Worm (Caenorhabditis elegans) whole organism, L4 larva: ENCODE data around the gene Y43F8B.1.
A peak's percentile ranks its signal among the peaks of the same experiment; 100 is the strongest.

Experiments
- R02D3.7 ChIP-seq: fragments of 150-350 bp; sonication (generic microtip); optimal IDR thresholded peaks from 3 replicates; lab custom pipeline; 2014; ENCODE audit warnings: missing biosample characterization, missing genetic modification characterization
- Y5F2A.4 ChIP-seq: fragments of 200-800 bp; sonication (Bioruptor generic); optimal IDR thresholded peaks from 2 replicates; lab custom pipeline; 2018; ENCODE audit warnings: mild to moderate bottlenecking, missing genetic modification characterization, missing compliant biosample characterization
- Y75B8A.6 ChIP-seq: fragments of 200-800 bp; sonication (Bioruptor generic); IDR thresholded peaks from 2 replicates; pipeline ENCODE4 v1.3.6; 2022; ENCODE audit warnings: missing genetic modification reagents, missing genetic modification characterization, missing compliant biosample characterization
- ZK337.2 ChIP-seq: fragments of 200-800 bp; sonication (Bioruptor generic); IDR thresholded peaks from 2 replicates; pipeline ENCODE4 v1.3.6; 2022; ENCODE audit warnings: missing genetic modification reagents, missing genetic modification characterization, missing compliant biosample characterization
- aha-1 ChIP-seq: fragments of 150-350 bp; peaks from one replicate; lab custom pipeline; 2014; ENCODE audit warnings: missing biosample characterization, missing genetic modification characterization
- ama-1 ChIP-seq: fragments of 150-350 bp; optimal IDR thresholded peaks from 2 replicates; lab custom pipeline; 2014; ENCODE audit warnings: inconsistent platforms, mixed read lengths
- ceh-20 ChIP-seq: fragments of 200-800 bp; sonication (Bioruptor generic); IDR thresholded peaks from 2 replicates; pipeline ENCODE4 v1.3.6; 2022; ENCODE audit warnings: missing genetic modification reagents, missing genetic modification characterization, missing compliant biosample characterization
- ceh-28 ChIP-seq: fragments of 150-350 bp; optimal IDR thresholded peaks from 2 replicates; lab custom pipeline; 2014; ENCODE audit warnings: missing biosample characterization, missing genetic modification reagents, missing genetic modification characterization
- ces-1 ChIP-seq: fragments of 150-350 bp; sonication (generic microtip); optimal IDR thresholded peaks from 4 replicates; lab custom pipeline; 2014; ENCODE audit warnings: missing biosample characterization, missing genetic modification reagents, missing genetic modification characterization
- cey-2 ChIP-seq: sonication (generic microtip); optimal IDR thresholded peaks from 3 replicates; lab custom pipeline; 2017; ENCODE audit warnings: missing genetic modification characterization, mild to moderate bottlenecking, missing compliant biosample characterization, antibody characterized with exemption, borderline replicate concordance; ENCODE audit not compliant: insufficient read depth
- ctbp-1 ChIP-seq: fragments of 200-800 bp; sonication (Bioruptor generic); IDR thresholded peaks from 2 replicates; pipeline ENCODE4 v1.3.6; 2022; ENCODE audit warnings: missing genetic modification reagents, missing genetic modification characterization, missing compliant biosample characterization
- daf-8 ChIP-seq: fragments of 200-800 bp; sonication (Bioruptor generic); IDR thresholded peaks from 2 replicates; pipeline ENCODE4 v1.3.6; 2022; ENCODE audit warnings: missing genetic modification characterization, missing compliant biosample characterization
- dmd-8 ChIP-seq: fragments of 200-800 bp; sonication (Bioruptor generic); IDR thresholded peaks from 2 replicates; pipeline ENCODE4 v1.3.6; 2022; ENCODE audit warnings: missing genetic modification characterization, missing compliant biosample characterization
- dmd-9 ChIP-seq: fragments of 200-800 bp; sonication (Bioruptor generic); IDR thresholded peaks from 2 replicates; pipeline ENCODE4 v1.3.6; 2022; ENCODE audit warnings: missing genetic modification reagents, missing genetic modification characterization, missing compliant biosample characterization
- dve-1 ChIP-seq: sonication (generic microtip); optimal IDR thresholded peaks from 2 replicates; lab custom pipeline; 2017; ENCODE audit warnings: antibody characterized with exemption, mild to moderate bottlenecking, missing genetic modification characterization, missing compliant biosample characterization; ENCODE audit not compliant: insufficient read depth
- fkh-10 ChIP-seq: fragments of 150-350 bp; optimal IDR thresholded peaks from 2 replicates; lab custom pipeline; 2014; ENCODE audit warnings: missing biosample characterization, missing genetic modification reagents, missing genetic modification characterization
- hif-1 ChIP-seq, 2 experiments: sonication (generic microtip); optimal IDR thresholded peaks; 2 replicates each; lab custom pipeline; 2016 to 2017; ENCODE audit warnings: missing compliant biosample characterization in 2 of 2, missing genetic modification characterization in 2 of 2, missing genetic modification reagents in 2 of 2, missing genotype in 2 of 2, mild to moderate bottlenecking in 1 of 2
- hlh-11 ChIP-seq: fragments of 200-800 bp; sonication (Bioruptor generic); optimal IDR thresholded peaks from 2 replicates; lab custom pipeline; 2018; ENCODE audit warnings: mild to moderate bottlenecking, missing genetic modification characterization, missing compliant biosample characterization
- lin-15B ChIP-seq: fragments of 150-350 bp; sonication (generic microtip); optimal IDR thresholded peaks from 3 replicates; lab custom pipeline; 2014; ENCODE audit warnings: missing biosample characterization, missing genetic modification characterization
- lin-29 ChIP-seq: fragments of 200-800 bp; sonication (Bioruptor generic); IDR thresholded peaks from 2 replicates; pipeline ENCODE4 v1.3.6; 2022; ENCODE audit warnings: missing genetic modification reagents, missing genetic modification characterization, missing compliant biosample characterization
- madf-5 ChIP-seq, 2 experiments: fragments of 200-800 bp; sonication (Bioruptor generic); IDR thresholded peaks; 2 replicates each; pipeline ENCODE4 v1.3.6; 2022; ENCODE audit warnings: missing compliant biosample characterization in 2 of 2, missing genetic modification characterization in 2 of 2
- mdt-29 ChIP-seq: fragments of 200-800 bp; sonication (Bioruptor generic); IDR thresholded peaks from 2 replicates; pipeline ENCODE4 v1.3.6; 2022; ENCODE audit warnings: missing genetic modification reagents, missing genetic modification characterization, missing compliant biosample characterization
- nhr-111 ChIP-seq: fragments of 200-800 bp; sonication (Bioruptor generic); optimal IDR thresholded peaks from 2 replicates; lab custom pipeline; 2018; ENCODE audit warnings: mild to moderate bottlenecking, missing genetic modification characterization, missing compliant biosample characterization
- nhr-42 ChIP-seq: fragments of 200-800 bp; sonication (Bioruptor generic); IDR thresholded peaks from 2 replicates; pipeline ENCODE4 v1.3.6; 2022; ENCODE audit warnings: missing genetic modification characterization, missing compliant biosample characterization
- nhr-77 ChIP-seq: fragments of 150-350 bp; optimal IDR thresholded peaks from 2 replicates; lab custom pipeline; 2014; ENCODE audit warnings: missing biosample characterization, missing genetic modification characterization
- pqm-1 ChIP-seq: sonication (generic microtip); optimal IDR thresholded peaks from 2 replicates; lab custom pipeline; 2017; ENCODE audit warnings: missing biosample characterization, missing genetic modification characterization
- sdz-12 ChIP-seq: fragments of 200-800 bp; sonication (Bioruptor generic); optimal IDR thresholded peaks from 2 replicates; lab custom pipeline; 2018; ENCODE audit warnings: mild to moderate bottlenecking, missing genetic modification characterization, missing compliant biosample characterization
- set-16 ChIP-seq: fragments of 200-800 bp; sonication (Bioruptor generic); IDR thresholded peaks from 2 replicates; pipeline ENCODE4 v1.3.6; 2022; ENCODE audit warnings: missing genetic modification reagents, missing genetic modification characterization, missing compliant biosample characterization
- skn-1 ChIP-seq: fragments of 150-350 bp; optimal IDR thresholded peaks from 2 replicates; lab custom pipeline; 2014; ENCODE audit warnings: missing biosample characterization, missing genetic modification characterization
- snpc-1.2 ChIP-seq: fragments of 200-800 bp; sonication (Bioruptor generic); IDR thresholded peaks from 2 replicates; pipeline ENCODE4 v1.3.6; 2022; ENCODE audit warnings: missing genetic modification reagents, missing genetic modification characterization, missing compliant biosample characterization
- snpc-4 ChIP-seq: fragments of 150-350 bp; optimal IDR thresholded peaks from 2 replicates; lab custom pipeline; 2014; ENCODE audit warnings: missing biosample characterization, missing genetic modification characterization
- tag-97 ChIP-seq: fragments of 200-800 bp; sonication (Bioruptor generic); IDR thresholded peaks from 2 replicates; pipeline ENCODE4 v1.3.6; 2022; ENCODE audit warnings: missing genetic modification characterization, missing compliant biosample characterization
- tra-1 ChIP-seq: fragments of 200-800 bp; sonication (Bioruptor generic); IDR thresholded peaks from 2 replicates; pipeline ENCODE4 v1.3.6; 2022; ENCODE audit warnings: missing genetic modification reagents, missing genetic modification characterization, missing compliant biosample characterization
- unc-130 ChIP-seq: sonication (generic microtip); optimal IDR thresholded peaks from 2 replicates; lab custom pipeline; 2016; ENCODE audit warnings: missing genetic modification reagents, missing genetic modification characterization, missing compliant biosample characterization
- unc-62 ChIP-seq, 3 experiments: fragments of 150-350 bp in 1 of 3; sonication (generic microtip); optimal IDR thresholded peaks in 2 of 3; peaks in 1 of 3; 1 replicate in 1 of 3; 2 replicates in 2 of 3; lab custom pipeline; 2014 to 2017; ENCODE audit warnings: missing biosample characterization in 3 of 3, missing genetic modification characterization in 3 of 3, missing genetic modification reagents in 3 of 3, missing genotype in 1 of 3
- zag-1 ChIP-seq: fragments of 150-350 bp; optimal IDR thresholded peaks from 2 replicates; lab custom pipeline; 2014; ENCODE audit warnings: missing biosample characterization, missing genetic modification characterization

The Y43F8B.1 gene

DNA sequence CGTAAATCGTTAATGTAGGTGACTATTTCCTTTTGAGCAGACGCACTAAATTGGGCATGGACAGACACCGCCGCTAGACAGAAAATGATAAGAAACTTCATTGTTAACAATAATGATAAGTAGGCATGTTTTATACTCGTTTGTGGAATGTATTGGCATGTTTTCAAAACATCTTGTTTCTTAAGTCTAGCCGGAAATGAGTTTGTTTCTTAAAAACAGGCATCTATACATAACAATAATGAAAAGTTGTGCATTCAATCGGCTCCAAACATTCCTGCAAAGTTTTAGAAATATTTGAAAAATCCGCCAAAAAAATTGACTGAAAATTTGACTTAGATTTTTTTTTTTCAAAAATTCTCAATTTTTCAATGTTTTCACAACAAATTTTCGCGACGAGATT, 50.4 kb downstream of the Y43F8B.1 start, which contains the start of gene scl-21:
Gene scl-21 (minus strand): TSS at position 101 of the 400 bp plus-strand sequence.
- no peak for TF ChIP-seq pqm-1
- no peak for TF ChIP-seq unc-130 (GFP tag; lab: Kevin White, UChicago)

DNA sequence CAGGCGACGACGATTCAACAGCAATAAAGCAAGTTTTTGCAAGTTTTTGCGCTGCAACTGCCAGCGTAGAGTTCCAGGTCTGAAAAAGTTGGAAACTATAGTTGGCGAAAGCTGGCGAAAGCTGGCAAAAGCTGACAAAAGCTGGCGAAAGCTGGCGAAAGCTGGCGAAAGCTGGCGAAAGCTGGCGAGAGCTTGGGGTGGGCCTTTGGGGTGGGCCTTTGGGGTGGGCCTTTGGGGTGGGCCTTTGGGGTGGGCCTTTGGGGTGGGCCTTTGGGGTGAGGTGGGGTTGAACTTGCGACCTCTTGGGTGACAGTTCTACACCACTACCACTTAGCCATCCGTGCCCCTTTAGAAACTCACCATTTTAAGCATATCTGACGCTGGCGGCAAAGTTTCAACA, 50.9 kb downstream of the Y43F8B.1 start:
- TF ChIP-seq set-16: peak; percentile 89
- TF ChIP-seq snpc-4: no peak
- TF ChIP-seq snpc-1.2: 0 out of 2 replicates have a peak, but pooled peaks have one; percentile 20

DNA sequence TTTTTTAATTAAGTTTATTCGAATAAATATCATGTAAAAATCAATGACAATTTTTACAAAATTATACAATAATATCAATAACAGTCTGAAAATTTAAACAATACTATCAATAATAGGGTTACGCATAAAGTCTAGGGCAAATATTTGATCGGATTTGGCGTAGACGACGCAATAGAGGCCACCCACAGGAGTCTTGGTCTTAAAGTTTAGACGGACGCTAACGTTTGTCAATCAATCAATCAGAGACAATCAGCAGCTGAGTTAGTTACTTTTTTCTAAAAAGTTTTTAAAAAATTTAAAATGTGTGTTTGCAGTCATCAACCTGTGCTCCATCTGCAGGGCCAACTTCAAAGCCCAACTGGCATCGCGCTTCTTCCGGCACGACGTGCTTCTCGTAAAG, 54.7 kb downstream of the Y43F8B.1 start, which contains the start of gene Y43F8B.29:
Gene Y43F8B.29 (plus strand): TSS at position 301 of the 400 bp plus-strand sequence.
- no peak for TF ChIP-seq nhr-42
- no peak for TF ChIP-seq skn-1 (tag; lab: Kevin White, UChicago)
- no peak for TF ChIP-seq dmd-8
- TF ChIP-seq cey-2 (tag; lab: Kevin White, UChicago): no peak
- no peak for TF ChIP-seq tag-97 (GFP tag; lab: Robert Waterston, UW)
- TF ChIP-seq mdt-29 (GFP tag; lab: Robert Waterston, UW): no peak
- TF ChIP-seq ceh-28 (tag; lab: Kevin White, UChicago): no peak
- TF ChIP-seq fkh-10 (GFP tag; lab: Kevin White, UChicago): no peak
- TF ChIP-seq madf-5 (GFP tag; IDR thresholded peaks at IDR 0.05; lab: Robert Waterston, UW): no peak
- TF ChIP-seq dve-1 (tag; lab: Kevin White, UChicago): no peak
- no peak for TF ChIP-seq unc-62 (GFP tag; optimal IDR thresholded peaks at IDR 0.05 in 1 of 2; lab: Kevin White, UChicago)
- TF ChIP-seq unc-62 (tag; optimal IDR thresholded peaks at IDR 0.05; lab: Kevin White, UChicago): no peak
- TF ChIP-seq R02D3.7 (tag; lab: Kevin White, UChicago): no peak
- no peak for TF ChIP-seq Y5F2A.4 (GFP tag; lab: Kevin White, UChicago)
- no peak for TF ChIP-seq ceh-20 (GFP tag; lab: Robert Waterston, UW)
- no peak for TF ChIP-seq sdz-12 (GFP tag; lab: Kevin White, UChicago)
- TF ChIP-seq Y75B8A.6: no peak
- no peak for TF ChIP-seq set-16
- no peak for TF ChIP-seq ctbp-1 (GFP tag; lab: Robert Waterston, UW)
- no peak for TF ChIP-seq ama-1 (lab: Kevin White, UChicago)

DNA sequence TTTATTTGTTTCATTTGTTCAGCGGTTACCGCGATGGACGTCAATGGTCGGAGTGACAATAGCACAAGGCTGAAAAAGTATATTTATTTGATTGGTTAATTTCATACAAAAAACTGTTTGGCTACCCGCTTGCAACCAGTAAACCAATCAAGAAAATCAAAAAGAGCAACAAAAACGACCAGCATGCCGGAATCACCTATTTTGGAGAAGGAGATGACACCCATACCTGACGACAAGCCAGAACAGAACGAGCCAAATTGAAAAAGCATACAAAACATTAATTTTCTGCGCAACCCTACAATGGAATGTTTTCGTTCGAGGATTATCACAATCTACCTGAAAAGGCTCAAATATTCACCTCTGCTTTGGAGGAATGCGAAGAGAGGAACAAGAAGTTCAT, 55.5 kb downstream of the Y43F8B.1 start, which contains the start of gene Y43F8B.7:
Gene Y43F8B.7 (plus strand): TSS at position 301 of the 400 bp plus-strand sequence.
- TF ChIP-seq nhr-77 (tag; lab: Kevin White, UChicago) (no peak), zag-1 (no peak), lin-15B (no peak), dmd-9 (GFP tag; lab: Robert Waterston, UW) (no peak), lin-29 (no peak), hlh-11 (no peak), ces-1 (GFP tag; lab: Kevin White, UChicago) (no peak), ctbp-1 (GFP tag; lab: Robert Waterston, UW) (no peak), ZK337.2 (no peak)

DNA sequence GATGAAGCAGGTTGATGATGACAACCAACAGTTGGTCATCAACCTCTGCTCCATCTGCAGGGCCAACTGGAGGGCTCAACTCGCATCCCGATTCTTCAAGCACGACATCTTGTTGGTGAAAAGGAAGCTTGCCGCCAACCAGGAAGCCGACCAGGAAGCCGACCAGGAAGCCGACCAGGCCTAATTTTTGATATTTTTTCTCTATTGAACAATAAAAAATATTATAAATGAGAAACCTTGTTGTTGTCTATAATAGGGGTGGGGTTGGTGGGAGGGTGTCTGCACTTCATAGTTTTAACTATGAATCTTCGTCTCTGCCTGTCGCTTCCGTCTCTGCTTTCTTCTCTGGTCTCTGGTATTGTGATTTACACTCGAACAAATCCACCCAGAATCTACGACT, 60.3 kb downstream of the Y43F8B.1 start, which contains the start of gene Y43F8B.18:
Gene Y43F8B.18 (plus strand): TSS at position 301 of the 400 bp plus-strand sequence.
- no peak for TF ChIP-seq nhr-111 (GFP tag; lab: Kevin White, UChicago)
- TF ChIP-seq daf-8 (GFP tag; lab: Robert Waterston, UW): no peak
- TF ChIP-seq hif-1 (tag; optimal IDR thresholded peaks at IDR 0.05; lab: Kevin White, UChicago): no peak
- TF ChIP-seq tra-1 (GFP tag; lab: Robert Waterston, UW): no peak
- no peak for TF ChIP-seq dmd-9 (GFP tag; lab: Robert Waterston, UW)
- no peak for TF ChIP-seq nhr-77 (tag; lab: Kevin White, UChicago)
- TF ChIP-seq aha-1 (tag; lab: Kevin White, UChicago): no peak
